Fruit fly (Drosophila melanogaster) whole organism, embryonic: ENCODE results near the gene CG34288.

Experiments
- Asciz ChIP-seq: fragments of 200-800 bp; sonication (Bioruptor generic); optimal IDR thresholded peaks from 2 replicates; lab custom pipeline; 2017; ENCODE audit warnings: missing biosample characterization, mild to moderate bottlenecking, missing genetic modification characterization, missing genetic modification reagents
- B-H2 ChIP-seq: fragments of 200-800 bp; sonication (Bioruptor generic); optimal IDR thresholded peaks from 2 replicates; lab custom pipeline; 2018; ENCODE audit warnings: missing biosample characterization, mild to moderate bottlenecking, missing genetic modification characterization
- Bteb2 ChIP-seq: fragments of 200-800 bp; sonication (Bioruptor generic); optimal IDR thresholded peaks from 2 replicates; lab custom pipeline; 2016; ENCODE audit warnings: missing biosample characterization, missing genetic modification characterization
- CG10979 ChIP-seq: fragments of 200-800 bp; sonication (Bioruptor generic); optimal IDR thresholded peaks from 2 replicates; lab custom pipeline; 2018; ENCODE audit warnings: missing biosample characterization, mild to moderate bottlenecking, missing genetic modification characterization, moderate library complexity
- CG11085 ChIP-seq: fragments of 200-800 bp; sonication (Bioruptor generic); IDR thresholded peaks from 2 replicates; pipeline ENCODE4 v1.3.6; 2022; ENCODE audit warnings: missing biosample characterization, missing genetic modification characterization
- CG11456 ChIP-seq: fragments of 200-800 bp; sonication (Bioruptor generic); IDR thresholded peaks from 3 replicates; pipeline ENCODE4 v1.3.6; 2022; ENCODE audit warnings: missing biosample characterization, missing genetic modification characterization
- CG13296 ChIP-seq: fragments of 200-800 bp; sonication (Bioruptor generic); optimal IDR thresholded peaks from 3 replicates; lab custom pipeline; 2018; ENCODE audit warnings: missing biosample characterization, mild to moderate bottlenecking, missing genetic modification characterization
- CG14014 ChIP-seq: fragments of 200-800 bp; sonication (Bioruptor generic); IDR thresholded peaks from 2 replicates; pipeline ENCODE4 v1.3.6; 2022; ENCODE audit warnings: missing biosample characterization, missing genetic modification characterization
- CG14050 ChIP-seq: fragments of 200-800 bp; sonication (Bioruptor generic); IDR thresholded peaks from 3 replicates; pipeline ENCODE4 v1.3.6; 2022; ENCODE audit warnings: missing biosample characterization, missing genetic modification characterization
- CG15479 ChIP-seq: fragments of 200-800 bp; sonication (Bioruptor generic); optimal IDR thresholded peaks from 3 replicates; lab custom pipeline; 2019; ENCODE audit warnings: missing biosample characterization, mild to moderate bottlenecking, missing genetic modification characterization, moderate library complexity
- CG18011 ChIP-seq: fragments of 200-800 bp; sonication (Bioruptor generic); optimal IDR thresholded peaks from 2 replicates; lab custom pipeline; 2017; ENCODE audit warnings: missing biosample characterization, missing genetic modification characterization, mild to moderate bottlenecking, moderate library complexity, missing genotype
- CG2199 ChIP-seq: fragments of 200-800 bp; sonication (Bioruptor generic); IDR thresholded peaks from 3 replicates; pipeline ENCODE4 v1.3.6; 2022; ENCODE audit warnings: missing biosample characterization, missing genetic modification characterization
- CG2202 ChIP-seq: fragments of 200-800 bp; sonication (Bioruptor generic); optimal IDR thresholded peaks from 2 replicates; lab custom pipeline; 2018; ENCODE audit warnings: missing biosample characterization, mild to moderate bottlenecking, missing genetic modification characterization
- CG2875 ChIP-seq: fragments of 200-800 bp; sonication (Bioruptor generic); optimal IDR thresholded peaks from 2 replicates; lab custom pipeline; 2017; ENCODE audit warnings: missing biosample characterization, mild to moderate bottlenecking, missing genetic modification characterization, missing genetic modification reagents
- CG30020 ChIP-seq: fragments of 200-800 bp; optimal IDR thresholded peaks from 2 replicates; lab custom pipeline; 2019; ENCODE audit warnings: missing biosample characterization, mild to moderate bottlenecking, missing genetic modification characterization, moderate library complexity
- CG31388 ChIP-seq: fragments of 200-800 bp; sonication (Bioruptor generic); optimal IDR thresholded peaks from 2 replicates; lab custom pipeline; 2016; ENCODE audit warnings: missing biosample characterization, missing genetic modification characterization
- CG4360 ChIP-seq: fragments of 200-800 bp; sonication (Bioruptor generic); IDR thresholded peaks from 2 replicates; pipeline ENCODE4 v1.3.6; 2022; ENCODE audit warnings: missing biosample characterization, missing genetic modification characterization
- CG6813 ChIP-seq: fragments of 200-800 bp; sonication (Bioruptor generic); optimal IDR thresholded peaks from 2 replicates; lab custom pipeline; 2017; ENCODE audit warnings: missing biosample characterization, missing genetic modification characterization, mild to moderate bottlenecking, moderate library complexity, missing genetic modification reagents
- CG8281 ChIP-seq: fragments of 200-800 bp; sonication (Bioruptor generic); optimal IDR thresholded peaks from 2 replicates; lab custom pipeline; 2018; ENCODE audit warnings: missing biosample characterization, mild to moderate bottlenecking, missing genetic modification characterization, moderate library complexity
- CG8359 ChIP-seq: fragments of 200-800 bp; sonication (Bioruptor generic); optimal IDR thresholded peaks from 2 replicates; lab custom pipeline; 2017; ENCODE audit warnings: missing biosample characterization, mild to moderate bottlenecking, missing genetic modification characterization, borderline replicate concordance
- CG9876 ChIP-seq: fragments of 200-800 bp; sonication (Bioruptor generic); optimal IDR thresholded peaks from 2 replicates; lab custom pipeline; 2016; ENCODE audit warnings: missing biosample characterization, missing genetic modification characterization
- CG9932 ChIP-seq: fragments of 200-800 bp; sonication (Bioruptor generic); IDR thresholded peaks from 2 replicates; pipeline ENCODE4 v1.3.6; 2022; ENCODE audit warnings: missing biosample characterization, missing genetic modification characterization
- Dref ChIP-seq: fragments of 200-800 bp; sonication (Bioruptor generic); IDR thresholded peaks from 2 replicates; pipeline ENCODE4 v1.3.6; 2022; ENCODE audit warnings: missing biosample characterization, missing genetic modification characterization
- HLH54F ChIP-seq: fragments of 200-800 bp; sonication (Bioruptor generic); optimal IDR thresholded peaks from 3 replicates; lab custom pipeline; 2016; ENCODE audit warnings: missing biosample characterization, missing genetic modification characterization
- Hand ChIP-seq: fragments of 200-800 bp; sonication (Bioruptor generic); optimal IDR thresholded peaks from 2 replicates; lab custom pipeline; 2017; ENCODE audit warnings: mild to moderate bottlenecking, missing biosample characterization, missing genetic modification reagents, missing genetic modification characterization
- Hmx ChIP-seq: fragments of 200-800 bp; sonication (Bioruptor generic); optimal IDR thresholded peaks from 2 replicates; lab custom pipeline; 2016; ENCODE audit warnings: missing biosample characterization, missing genetic modification characterization
- Hr78 ChIP-seq, 2 experiments: fragments of 200-800 bp in 1 of 2; fragments of >200 bp in 1 of 2; sonication (Bioruptor generic) in 1 of 2; optimal IDR thresholded peaks; 2 replicates each; lab custom pipeline; 2017 to 2019; ENCODE audit warnings: missing biosample characterization in 2 of 2, missing genetic modification characterization in 2 of 2, mild to moderate bottlenecking in 1 of 2, moderate library complexity in 1 of 2
- Lim3 ChIP-seq: fragments of 200-800 bp; sonication (Bioruptor generic); IDR thresholded peaks from 2 replicates; pipeline ENCODE4 v1.3.6; 2022; ENCODE audit warnings: missing biosample characterization, missing genetic modification characterization
- Lpt ChIP-seq: fragments of >200 bp; optimal IDR thresholded peaks from 2 replicates; lab custom pipeline; 2018; ENCODE audit warnings: missing biosample characterization, missing genetic modification characterization
- NK7.1 ChIP-seq: fragments of 200-800 bp; sonication (Bioruptor generic); optimal IDR thresholded peaks from 3 replicates; lab custom pipeline; 2016; ENCODE audit warnings: missing biosample characterization, missing genetic modification characterization
- Sox100B ChIP-seq: fragments of 200-800 bp; sonication (Bioruptor generic); optimal IDR thresholded peaks from 3 replicates; lab custom pipeline; 2018; ENCODE audit warnings: missing biosample characterization, mild to moderate bottlenecking, missing genetic modification characterization
- Tbp ChIP-seq: fragments of >200 bp; optimal IDR thresholded peaks from 2 replicates; lab custom pipeline; 2018; ENCODE audit warnings: missing biosample characterization, missing genetic modification characterization
- abd-A ChIP-seq: fragments of 200-800 bp; sonication (Bioruptor generic); optimal IDR thresholded peaks from 3 replicates; lab custom pipeline; 2019; ENCODE audit warnings: missing biosample characterization, mild to moderate bottlenecking, missing genetic modification characterization, moderate library complexity
- bsh ChIP-seq, 2 experiments: fragments of 200-800 bp; sonication (Bioruptor generic); optimal IDR thresholded peaks; 2 replicates each; lab custom pipeline; 2017 to 2018; ENCODE audit warnings: mild to moderate bottlenecking in 2 of 2, missing biosample characterization in 2 of 2, missing genetic modification characterization in 2 of 2, moderate library complexity in 1 of 2
- cg ChIP-seq: fragments of 200-800 bp; sonication (Bioruptor generic); optimal IDR thresholded peaks from 3 replicates; lab custom pipeline; 2019; ENCODE audit warnings: missing biosample characterization, mild to moderate bottlenecking, missing genetic modification characterization, moderate library complexity
- cwo ChIP-seq: fragments of 200-800 bp; sonication (Bioruptor generic); optimal IDR thresholded peaks from 3 replicates; lab custom pipeline; 2017; ENCODE audit warnings: missing biosample characterization, missing genetic modification characterization, mild to moderate bottlenecking, moderate library complexity, missing genetic modification reagents
- esg ChIP-seq: fragments of 200-800 bp; sonication (Bioruptor generic); conservative IDR thresholded peaks from 2 replicates; pipeline ENCODE4 v1.3.6; 2022; ENCODE audit warnings: missing biosample characterization, missing genetic modification characterization
- gcm2 ChIP-seq: fragments of 200-800 bp; sonication (Bioruptor generic); optimal IDR thresholded peaks from 2 replicates; lab custom pipeline; 2016; ENCODE audit warnings: missing biosample characterization, missing genetic modification characterization
- kni ChIP-seq: fragments of 200-800 bp; sonication (Bioruptor generic); optimal IDR thresholded peaks from 3 replicates; lab custom pipeline; 2017; ENCODE audit warnings: mild to moderate bottlenecking, missing biosample characterization, missing genetic modification reagents, missing genetic modification characterization
- lbe ChIP-seq: fragments of 200-800 bp; sonication (Bioruptor generic); optimal IDR thresholded peaks from 2 replicates; lab custom pipeline; 2016; ENCODE audit warnings: missing biosample characterization, mild to moderate bottlenecking, missing genetic modification characterization
- odd ChIP-seq: fragments of 200-800 bp; sonication (Bioruptor generic); optimal IDR thresholded peaks from 2 replicates; lab custom pipeline; 2017; ENCODE audit warnings: missing biosample characterization, mild to moderate bottlenecking, missing genetic modification characterization
- prd ChIP-seq, 3 experiments: fragments of >200 bp in 2 of 3; fragments of 200-800 bp in 1 of 3; sonication (Bioruptor generic) in 1 of 3; optimal IDR thresholded peaks in 2 of 3; IDR thresholded peaks in 1 of 3; 2 replicates in 2 of 3; 3 replicates in 1 of 3; pipeline versions ENCODE4 v1.3.6 to Lab custom; 2017 to 2022; ENCODE audit warnings: missing biosample characterization in 1 of 3, missing genetic modification characterization in 1 of 3
- pzg ChIP-seq: fragments of 200-800 bp; sonication (Bioruptor generic); optimal IDR thresholded peaks from 3 replicates; lab custom pipeline; 2018; ENCODE audit warnings: missing biosample characterization, mild to moderate bottlenecking, missing genetic modification characterization, moderate library complexity
- sens ChIP-seq: fragments of 200-800 bp; sonication (Bioruptor generic); peaks from one replicate; lab custom pipeline; 2016; ENCODE audit warnings: missing biosample characterization, missing genetic modification characterization
- sima ChIP-seq: fragments of 200-800 bp; sonication (Bioruptor generic); optimal IDR thresholded peaks from 2 replicates; lab custom pipeline; 2016; ENCODE audit warnings: missing biosample characterization, missing genetic modification characterization
- so ChIP-seq: fragments of 200-800 bp; sonication (Bioruptor generic); IDR thresholded peaks from 3 replicates; pipeline ENCODE4 v1.3.6; 2022; ENCODE audit warnings: missing biosample characterization, missing genetic modification characterization
- trem ChIP-seq: fragments of 200-800 bp; optimal IDR thresholded peaks from 3 replicates; lab custom pipeline; 2019; ENCODE audit warnings: missing biosample characterization, mild to moderate bottlenecking, missing genetic modification characterization, moderate library complexity
- ttk ChIP-seq: fragments of 200-800 bp; sonication (Bioruptor generic); IDR thresholded peaks from 2 replicates; pipeline ENCODE4 v2.1.2; 2022; ENCODE audit warnings: missing biosample characterization, missing genetic modification characterization
- wek ChIP-seq: fragments of 200-800 bp; sonication (Bioruptor generic); optimal IDR thresholded peaks from 3 replicates; lab custom pipeline; 2018; ENCODE audit warnings: missing biosample characterization, mild to moderate bottlenecking, missing genetic modification characterization, moderate library complexity

Gene CG34288

dm6 chr3R:22491088-22491879 is 44.2 kb upstream of the CG34288 start, which contains the start of the genes CCT1 and tHMG1 (continued):
- TF ChIP-seq CG13296 (GFP tag; lab: Kevin White, UChicago) = peak; percentile 20
- no peak for TF ChIP-seq Hmx (GFP tag; lab: Kevin White, UChicago)
- TF ChIP-seq lbe (GFP tag; lab: Kevin White, UChicago) = peak; percentile 23
- no peak for TF ChIP-seq CG8281
- no peak for TF ChIP-seq CG14014 (GFP tag; lab: Robert Waterston, UW)
- TF ChIP-seq B-H2 (GFP tag; lab: Kevin White, UChicago) = peak; percentile 37
- TF ChIP-seq CG31388 (GFP tag; lab: Kevin White, UChicago) = no peak
- no peak for TF ChIP-seq CG4360 (GFP tag; lab: Robert Waterston, UW)
- TF ChIP-seq CG10979 (tag; lab: Kevin White, UChicago) = no peak
- TF ChIP-seq CG2875 (GFP tag; lab: Kevin White, UChicago) = no peak
- no peak for TF ChIP-seq CG11456 (GFP tag; lab: Robert Waterston, UW)
- no peak for TF ChIP-seq cg
- TF ChIP-seq CG11085 = no peak
- TF ChIP-seq sens (GFP tag; lab: Kevin White, UChicago) = no peak
- no peak for TF ChIP-seq NK7.1 (GFP tag; lab: Kevin White, UChicago)
- TF ChIP-seq Hr78 (GFP tag; optimal IDR thresholded peaks at IDR 0.05; lab: Kevin White, UChicago) = no peak
- TF ChIP-seq wek (GFP tag; lab: Kevin White, UChicago) = no peak
- no peak for TF ChIP-seq cwo
- TF ChIP-seq CG30020 = peak; percentile 37
- no peak for TF ChIP-seq odd (GFP tag; lab: Kevin White, UChicago)
- TF ChIP-seq Lim3 = no peak
- no peak for TF ChIP-seq kni (GFP tag; lab: Kevin White, UChicago)
- TF ChIP-seq gcm2 (GFP tag; lab: Kevin White, UChicago) = no peak
- TF ChIP-seq CG14050 (GFP tag; lab: Robert Waterston, UW) = no peak
- no peak for TF ChIP-seq Bteb2 (GFP tag; lab: Kevin White, UChicago)
- no peak for TF ChIP-seq Asciz (GFP tag; lab: Kevin White, UChicago)
- TF ChIP-seq bsh (GFP tag; optimal IDR thresholded peaks at IDR 0.05; lab: Kevin White, UChicago) = no peak
- no peak for TF ChIP-seq Lpt (GFP tag; lab: Kevin White, UChicago)
- TF ChIP-seq CG9876 (GFP tag; lab: Kevin White, UChicago) = no peak
- no peak for TF ChIP-seq CG8359 (GFP tag; lab: Kevin White, UChicago)
- no peak for TF ChIP-seq CG15479 (GFP tag; lab: Kevin White, UChicago)
- no peak for TF ChIP-seq esg (GFP tag; lab: Robert Waterston, UW)
- TF ChIP-seq CG6813 (GFP tag; lab: Kevin White, UChicago) = no peak
- no peak for TF ChIP-seq so (GFP tag; lab: Robert Waterston, UW)
- no peak for TF ChIP-seq sima
- no peak for TF ChIP-seq Hand (GFP tag; lab: Kevin White, UChicago)
- TF ChIP-seq CG2199 (GFP tag; lab: Robert Waterston, UW) = no peak
- TF ChIP-seq abd-A (tag; lab: Kevin White, UChicago) = no peak
- peak; percentile 77 for TF ChIP-seq trem (tag; lab: Kevin White, UChicago)
- TF ChIP-seq Tbp (GFP tag; lab: Kevin White, UChicago) = no peak
- no peak for TF ChIP-seq CG2202 (tag; lab: Kevin White, UChicago)
- TF ChIP-seq Dref = peak; percentile 77
- no peak for TF ChIP-seq prd (optimal IDR thresholded peaks at IDR 0.05; lab: Kevin White, UChicago)
- TF ChIP-seq prd (GFP tag; IDR thresholded peaks at IDR 0.05; lab: Robert Waterston, UW) = no peak; the same call in 2 of the 3 replicates
- no peak for TF ChIP-seq Sox100B (GFP tag; lab: Kevin White, UChicago)
- no peak for TF ChIP-seq ttk (GFP tag; lab: Robert Waterston, UW)
- peak; percentile 54 for TF ChIP-seq pzg
- TF ChIP-seq CG9932 (GFP tag; lab: Robert Waterston, UW) = no peak
- no peak for TF ChIP-seq HLH54F
- no peak for TF ChIP-seq CG18011 (GFP tag; lab: Kevin White, UChicago)
